Worm (Caenorhabditis elegans) whole organism, L4 larva: Measurements from ENCODE around the gene clec-168.

Experiments used
- gei-8 ChIP-seq: fragments of 200-800 bp; sonication (Bioruptor generic); optimal IDR thresholded peaks from 2 replicates; lab custom pipeline; 2018; ENCODE audit warnings: mild to moderate bottlenecking, missing genetic modification characterization, missing compliant biosample characterization
- lin-15B ChIP-seq: fragments of 150-350 bp; sonication (generic microtip); optimal IDR thresholded peaks from 3 replicates; lab custom pipeline; 2014; ENCODE audit warnings: missing biosample characterization, missing genetic modification characterization

ce11 chrIV:1251242-1251911 is 5.4 kb upstream of the clec-168 start, which contains the start of the genes clec-166 and F38A1.6:
- TF ChIP-seq lin-15B (no peak), gei-8 (GFP tag; lab: Kevin White, UChicago) (no peak)
